Worm (Caenorhabditis elegans) whole organism, early embryonic: ENCODE data around the gene str-3.

Experiments used
- ceh-13 ChIP-seq: fragments of 200-800 bp; sonication (Bioruptor generic); optimal IDR thresholded peaks from 2 replicates; lab custom pipeline; 2018; ENCODE audit warnings: mild to moderate bottlenecking, missing genetic modification characterization, missing compliant biosample characterization
- ceh-36 ChIP-seq: sonication (generic microtip); optimal IDR thresholded peaks from 2 replicates; lab custom pipeline; 2016; ENCODE audit warnings: missing genetic modification characterization, inconsistent platforms, missing compliant biosample characterization
- flt-1 ChIP-seq: fragments of 200-800 bp; sonication (Bioruptor generic); IDR thresholded peaks from 2 replicates; pipeline ENCODE4 v1.3.6; 2022; ENCODE audit warnings: missing genetic modification characterization, missing compliant biosample characterization
- tbx-11 ChIP-seq: fragments of 200-800 bp; sonication (Bioruptor generic); IDR thresholded peaks from 2 replicates; pipeline ENCODE4 v1.3.6; 2022; ENCODE audit warnings: missing genetic modification characterization, missing compliant biosample characterization
- tbx-37 ChIP-seq: fragments of 200-800 bp; sonication (Bioruptor generic); conservative IDR thresholded peaks from 2 replicates; pipeline ENCODE4 v1.3.6; 2022; ENCODE audit warnings: missing genetic modification reagents, missing genetic modification characterization, missing compliant biosample characterization

DNA sequence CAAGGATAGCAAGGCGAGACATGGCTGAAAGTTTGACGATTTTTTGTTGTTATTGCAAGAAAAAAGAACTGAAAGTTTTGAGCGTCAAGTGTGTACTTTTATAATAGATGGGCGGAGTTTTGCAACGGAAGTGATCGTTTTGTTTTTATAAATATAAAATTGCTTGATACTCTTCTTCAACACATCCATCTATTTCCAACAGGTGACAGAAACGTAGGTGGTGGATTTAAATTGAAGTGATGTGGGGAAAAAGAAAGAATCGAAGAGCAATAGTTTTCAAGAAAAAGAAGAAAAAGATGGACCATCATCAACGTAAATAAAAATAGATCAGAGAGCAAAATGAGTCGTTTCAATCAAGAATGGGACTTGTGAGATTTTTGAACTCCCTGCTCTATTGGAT, 33.2 kb downstream of the str-3 start, which contains the start of gene ttr-17:
- TF ChIP-seq tbx-11 (no peak), ceh-13 (GFP tag; lab: Kevin White, UChicago) (no peak), flt-1 (GFP tag; lab: Robert Waterston, UW) (no peak), ceh-36 (tag; lab: Kevin White, UChicago) (no peak), tbx-37 (GFP tag; lab: Robert Waterston, UW) (no peak)
